Fruit fly (Drosophila melanogaster) S2 (cell line): ENCODE results near the gene Fit2.

Experiments
- CG8478 ChIP-seq: fragments of >200 bp; optimal IDR thresholded peaks from 2 replicates; lab custom pipeline; 2018
- CTCF ChIP-seq, 2 experiments: fragments of >200 bp; optimal IDR thresholded peaks; 2 replicates each; lab custom pipeline; 2018

Gene Fit2

dm6 chr3L:17000289-17000688 is 23.8 kb upstream of the Fit2 start:
- TF ChIP-seq CG8478 (lab: Kevin White, UChicago) = no peak
- TF ChIP-seq CTCF (optimal IDR thresholded peaks at IDR 0.05; lab: Kevin White, UChicago) = no peak

- TF ChIP-seq CTCF (optimal IDR thresholded peaks at IDR 0.05; lab: Kevin White, UChicago) (no peak), CG8478 (lab: Kevin White, UChicago) (no peak)
Measured at dm6 chr3L:17001055-17001454, 23.1 kb upstream of the Fit2 start.

- TF ChIP-seq CG8478 (lab: Kevin White, UChicago) = no peak
- TF ChIP-seq CTCF (optimal IDR thresholded peaks at IDR 0.05; lab: Kevin White, UChicago) = no peak
Measured at dm6 chr3L:17002140-17002849, 21.8 kb upstream of the Fit2 start.

- TF ChIP-seq CTCF (optimal IDR thresholded peaks at IDR 0.05; lab: Kevin White, UChicago) (no peak), CG8478 (lab: Kevin White, UChicago) (no peak)
Measured at dm6 chr3L:17003251-17004171, 20.6 kb upstream of the Fit2 start.

dm6 chr3L:17004218-17004759 is 19.8 kb upstream of the Fit2 start:
- no peak for TF ChIP-seq CTCF (optimal IDR thresholded peaks at IDR 0.05; lab: Kevin White, UChicago)
- TF ChIP-seq CG8478 (lab: Kevin White, UChicago) = no peak

- TF ChIP-seq CG8478 (lab: Kevin White, UChicago) = no peak
- TF ChIP-seq CTCF (optimal IDR thresholded peaks at IDR 0.05; lab: Kevin White, UChicago) = no peak
Measured at dm6 chr3L:17004765-17005414, 19.2 kb upstream of the Fit2 start.

dm6 chr3L:17005415-17005796 is 18.7 kb upstream of the Fit2 start:
- TF ChIP-seq CG8478 (lab: Kevin White, UChicago) (no peak), CTCF (optimal IDR thresholded peaks at IDR 0.05; lab: Kevin White, UChicago) (no peak)

- no peak for TF ChIP-seq CTCF (optimal IDR thresholded peaks at IDR 0.05; lab: Kevin White, UChicago)
- no peak for TF ChIP-seq CG8478 (lab: Kevin White, UChicago)
Measured at dm6 chr3L:17006250-17006693, 17.9 kb upstream of the Fit2 start.

dm6 chr3L:17007041-17007471 is 17.1 kb upstream of the Fit2 start:
- no peak for TF ChIP-seq CG8478 (lab: Kevin White, UChicago)
- TF ChIP-seq CTCF (optimal IDR thresholded peaks at IDR 0.05; lab: Kevin White, UChicago) = no peak

dm6 chr3L:17007496-17007895 is 16.6 kb upstream of the Fit2 start:
- no peak for TF ChIP-seq CG8478 (lab: Kevin White, UChicago)
- no peak for TF ChIP-seq CTCF (optimal IDR thresholded peaks at IDR 0.05; lab: Kevin White, UChicago)

- TF ChIP-seq CTCF (optimal IDR thresholded peaks at IDR 0.05; lab: Kevin White, UChicago) (no peak), CG8478 (lab: Kevin White, UChicago) (no peak)
Measured at dm6 chr3L:17007945-17008344, 16.2 kb upstream of the Fit2 start.

dm6 chr3L:17008911-17009364 is 15.2 kb upstream of the Fit2 start:
- TF ChIP-seq CG8478 (lab: Kevin White, UChicago) (no peak), CTCF (optimal IDR thresholded peaks at IDR 0.05; lab: Kevin White, UChicago) (no peak)

dm6 chr3L:17009715-17010491 is 14.2 kb upstream of the Fit2 start:
- TF ChIP-seq CTCF (optimal IDR thresholded peaks at IDR 0.05; lab: Kevin White, UChicago) = no peak
- TF ChIP-seq CG8478 (lab: Kevin White, UChicago) = no peak
